Fruit fly (Drosophila melanogaster): ENCODE data around the gene CG14573.

The CG14573 gene

DNA sequence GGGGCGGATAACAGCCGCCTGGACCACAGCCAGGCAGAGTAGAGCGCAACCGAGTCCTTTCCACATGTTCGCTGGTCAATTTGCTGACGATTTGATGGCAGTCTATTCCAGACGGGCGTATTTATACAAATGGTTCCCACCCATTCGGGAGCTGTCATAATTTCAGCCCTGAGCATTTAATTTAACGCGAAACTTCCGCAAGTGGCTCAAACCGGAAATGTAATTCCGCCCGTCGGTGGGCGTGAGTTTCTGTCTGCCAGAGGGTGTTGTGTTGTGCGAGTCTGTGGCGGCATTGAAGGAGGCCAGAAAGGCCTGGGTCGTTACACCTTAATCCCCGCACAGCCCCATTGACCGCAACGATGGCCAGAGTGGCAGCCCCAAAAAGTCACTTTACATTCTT lies 10.3 kb downstream of the CG14573 start, which contains the start of gene CG14565:
Gene CG14565 (minus strand): TSS at position 101 of the 400 bp plus-strand sequence.
- TF ChIP-seq CG17328 (GFP tag; IDR thresholded peaks at IDR 0.05): no peak
- no peak for TF ChIP-seq CG33557 (GFP tag; optimal IDR thresholded peaks at IDR 0.05)
- TF ChIP-seq H15 (GFP tag; IDR thresholded peaks at IDR 0.05): no peak
- TF ChIP-seq CG8765 (GFP tag; IDR thresholded peaks at IDR 0.05): no peak
- no peak for TF ChIP-seq CG6854 (GFP tag; optimal IDR thresholded peaks at IDR 0.05)
- no peak for TF ChIP-seq nau (GFP tag; optimal IDR thresholded peaks at IDR 0.05)
- no peak for TF ChIP-seq CG4424 (GFP tag; optimal IDR thresholded peaks at IDR 0.05)
- no peak for TF ChIP-seq CG12155 (GFP tag; optimal IDR thresholded peaks at IDR 0.05)
- TF ChIP-seq odd (GFP tag; optimal IDR thresholded peaks at IDR 0.05): no peak
- TF ChIP-seq salm (tag; optimal IDR thresholded peaks at IDR 0.05): no peak
- no peak for TF ChIP-seq dysf (GFP tag; IDR thresholded peaks at IDR 0.05)
- TF ChIP-seq esg (GFP tag; conservative IDR thresholded peaks at IDR 0.05): no peak

DNA sequence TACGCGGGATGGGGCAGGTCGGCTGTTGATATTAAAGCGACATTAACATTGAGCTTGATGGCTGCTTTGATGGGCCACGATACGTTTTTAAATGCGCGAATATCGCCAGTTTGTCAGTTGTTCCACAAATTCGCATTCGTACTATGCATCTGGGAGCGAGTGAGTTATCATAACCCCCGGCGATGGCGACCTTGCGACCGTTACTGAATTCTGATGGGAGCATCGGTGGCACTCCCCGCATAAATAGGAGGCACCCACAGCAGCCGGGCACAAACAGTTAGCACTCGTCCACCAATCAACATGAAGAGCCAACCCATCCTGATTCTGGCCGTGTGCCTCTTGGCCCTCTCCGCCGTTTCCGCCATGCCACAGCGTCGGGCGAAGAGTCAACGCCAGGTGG lies 23.0 kb downstream of the CG14573 start, which contains the start of gene CG14564:
Gene CG14564 (plus strand): TSS at position 301 of the 400 bp plus-strand sequence.
- TF ChIP-seq CG7745 (tag; optimal IDR thresholded peaks at IDR 0.05): no peak
- no peak for TF ChIP-seq CG5180 (GFP tag; optimal IDR thresholded peaks at IDR 0.05)
- no peak for TF ChIP-seq ro (GFP tag; IDR thresholded peaks at IDR 0.05)
- no peak for TF ChIP-seq CG3407 (GFP tag; optimal IDR thresholded peaks at IDR 0.05)
- no peak for TF ChIP-seq fd96Cb (tag; optimal IDR thresholded peaks at IDR 0.05)
- no peak for TF ChIP-seq CG2712 (tag; optimal IDR thresholded peaks at IDR 0.05)
- TF ChIP-seq CG2116 (GFP tag; optimal IDR thresholded peaks at IDR 0.05): no peak
- TF ChIP-seq zen2 (GFP tag; IDR thresholded peaks at IDR 0.05; ENCODE audit: partially characterized antibody): no peak
- TF ChIP-seq CG5953 (GFP tag; IDR thresholded peaks at IDR 0.05): no peak
- no peak for TF ChIP-seq corto (GFP tag; optimal IDR thresholded peaks at IDR 0.05)
- TF ChIP-seq Optix (GFP tag; IDR thresholded peaks at IDR 0.05): no peak
- TF ChIP-seq CG9932 (GFP tag; IDR thresholded peaks at IDR 0.05): no peak
- TF ChIP-seq Ets65A (GFP tag): no peak
- no peak for TF ChIP-seq CG12744 (GFP tag; optimal IDR thresholded peaks at IDR 0.05)
- no peak for TF ChIP-seq CG13424 (tag; optimal IDR thresholded peaks at IDR 0.05)
- TF ChIP-seq cwo (GFP tag; optimal IDR thresholded peaks at IDR 0.05): no peak
- no peak for TF ChIP-seq CG17912 (GFP tag; optimal IDR thresholded peaks at IDR 0.05)
- TF ChIP-seq CG11695 (GFP tag; IDR thresholded peaks at IDR 0.05): no peak
- TF ChIP-seq lbe (GFP tag; optimal IDR thresholded peaks at IDR 0.05): no peak

DNA sequence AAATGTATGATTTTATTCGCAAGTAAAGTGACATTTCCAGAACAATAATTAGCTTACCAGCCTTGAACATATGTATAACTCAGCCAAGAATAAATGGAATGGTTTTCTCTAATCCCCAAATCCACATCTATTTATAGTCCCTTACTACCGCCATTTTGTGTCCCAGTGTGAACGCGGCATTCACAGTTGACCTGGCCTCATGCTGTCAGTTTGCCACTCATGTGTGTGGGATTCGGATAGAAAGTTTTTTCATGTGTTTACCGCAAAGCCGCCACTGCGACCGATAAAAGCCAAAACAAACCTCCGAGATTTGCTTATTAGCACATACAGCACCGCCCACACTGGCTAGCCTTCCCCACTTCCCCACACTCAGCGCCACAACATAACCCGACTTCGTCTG lies 32.0 kb downstream of the CG14573 start:
- TF ChIP-seq HmgD (GFP tag; optimal IDR thresholded peaks at IDR 0.05) (no peak), Hr78 (GFP tag; optimal IDR thresholded peaks at IDR 0.05) (peak in 1 of 2 experiments; percentile 53), peb (GFP tag; IDR thresholded peaks at IDR 0.05) (no peak), pnt (GFP tag; optimal IDR thresholded peaks at IDR 0.05) (no peak), Eip74EF (GFP tag; optimal IDR thresholded peaks at IDR 0.05) (no peak), B-H2 (GFP tag; optimal IDR thresholded peaks at IDR 0.05) (no peak), stwl (tag; optimal IDR thresholded peaks at IDR 0.05) (peak; percentile 24), CG17802 (tag; optimal IDR thresholded peaks at IDR 0.05) (peak; percentile 89), sr (GFP tag; IDR thresholded peaks at IDR 0.05) (peak; percentile 83), CG1024 (GFP tag; IDR thresholded peaks at IDR 0.05) (no peak), ac (GFP tag; optimal IDR thresholded peaks at IDR 0.05) (no peak), CG9437 (GFP tag; optimal IDR thresholded peaks at IDR 0.05) (no peak), zf30C (GFP tag; optimal IDR thresholded peaks at IDR 0.05) (no peak), Hr51 (GFP tag; optimal IDR thresholded peaks at IDR 0.05) (no peak), oc (tag; optimal IDR thresholded peaks at IDR 0.05) (peak; percentile 46), ci (GFP tag; IDR thresholded peaks at IDR 0.05) (0 out of 3 replicates have a peak, but pooled peaks have one; percentile 41), HHEX (GFP tag; optimal IDR thresholded peaks at IDR 0.05) (no peak), Atf-2 (GFP tag; optimal IDR thresholded peaks at IDR 0.05) (no peak), Gsc (GFP tag; IDR thresholded peaks at IDR 0.05) (no peak)
